Worm (Caenorhabditis elegans) whole organism, L4/young adult: ENCODE results near the gene sre-6.

Experiments
- dao-5 ChIP-seq: sonication (generic microtip); optimal IDR thresholded peaks from 2 replicates; lab custom pipeline; 2016; ENCODE audit warnings: missing genotype, missing genetic modification characterization, moderate library complexity, missing compliant biosample characterization
- him-1 ChIP-seq: sonication (generic microtip); optimal IDR thresholded peaks from 2 replicates; lab custom pipeline; 2016; ENCODE audit warnings: missing genotype, missing genetic modification reagents, missing genetic modification characterization, missing compliant biosample characterization

DNA sequence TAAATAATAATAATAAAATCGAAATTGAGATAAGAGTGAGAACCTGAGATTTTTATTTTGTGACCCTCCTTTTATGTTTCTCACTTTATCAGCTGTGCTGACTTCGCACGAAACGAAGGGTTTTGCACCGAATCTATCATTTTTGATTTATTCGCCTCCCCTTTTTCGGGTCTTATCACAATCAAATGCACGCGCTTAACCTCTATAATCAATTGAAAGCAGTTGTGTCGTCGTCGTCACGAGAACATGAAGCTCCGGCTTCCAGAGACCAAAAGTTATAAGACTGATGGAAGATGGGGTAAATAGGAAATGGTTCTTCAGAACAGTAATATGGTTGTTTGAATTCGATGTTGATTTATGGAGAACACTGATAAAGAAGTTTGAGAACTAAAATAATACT, 38.6 kb upstream of the sre-6 start, which contains the start of gene D1054.18:
- TF ChIP-seq dao-5 (tag; lab: Kevin White, UChicago) (no peak), him-1 (no peak)
